Fruit fly (Drosophila melanogaster) whole organism, embryonic: ENCODE measurements around the gene rngo.

ENCODE experiments used
- CG17385 ChIP-seq: fragments of 200-800 bp; sonication (Bioruptor generic); optimal IDR thresholded peaks from 3 replicates; lab custom pipeline; 2018; ENCODE audit warnings: missing biosample characterization, mild to moderate bottlenecking, missing genetic modification characterization
- CG32772 ChIP-seq: fragments of 200-800 bp; sonication (Bioruptor generic); IDR thresholded peaks from 2 replicates; pipeline ENCODE4 v1.3.6; 2022; ENCODE audit warnings: missing biosample characterization, missing genetic modification characterization
- CG3281 ChIP-seq: fragments of 200-800 bp; sonication (Bioruptor generic); optimal IDR thresholded peaks from 3 replicates; lab custom pipeline; 2017; ENCODE audit warnings: missing biosample characterization, mild to moderate bottlenecking, missing genetic modification characterization
- CG4820 ChIP-seq: fragments of 200-800 bp; sonication (Bioruptor generic); optimal IDR thresholded peaks from 3 replicates; lab custom pipeline; 2016; ENCODE audit warnings: missing biosample characterization, missing genetic modification characterization
- CG8944 ChIP-seq: fragments of 200-800 bp; sonication (Bioruptor generic); optimal IDR thresholded peaks from 3 replicates; lab custom pipeline; 2016; ENCODE audit warnings: missing biosample characterization, missing genetic modification characterization
- D ChIP-seq, 2 experiments: fragments of 200-800 bp in 1 of 2; fragments of >200 bp in 1 of 2; sonication (Bioruptor generic) in 1 of 2; optimal IDR thresholded peaks; 2 replicates in 1 of 2; 3 replicates in 1 of 2; lab custom pipeline; 2017; ENCODE audit warnings: mild to moderate bottlenecking in 1 of 2, missing biosample characterization in 1 of 2, missing genetic modification characterization in 1 of 2, missing genetic modification reagents in 1 of 2
- H2.0 ChIP-seq: fragments of 200-800 bp; sonication (Bioruptor generic); IDR thresholded peaks from 2 replicates; pipeline ENCODE4 v1.3.6; 2022; ENCODE audit warnings: missing biosample characterization, missing genetic modification characterization
- Hey ChIP-seq: fragments of 200-800 bp; sonication (Bioruptor generic); optimal IDR thresholded peaks from 3 replicates; lab custom pipeline; 2018; ENCODE audit warnings: missing biosample characterization, mild to moderate bottlenecking, missing genetic modification characterization
- ac ChIP-seq: fragments of 200-800 bp; sonication (Bioruptor generic); optimal IDR thresholded peaks from 3 replicates; lab custom pipeline; 2017; ENCODE audit warnings: missing biosample characterization, mild to moderate bottlenecking, missing genetic modification characterization
- chm ChIP-seq: fragments of 200-800 bp; sonication (Bioruptor generic); IDR thresholded peaks from 2 replicates; pipeline ENCODE4 v1.3.6; 2022; ENCODE audit warnings: missing biosample characterization, missing genetic modification characterization
- danr ChIP-seq: fragments of 200-800 bp; sonication (Bioruptor generic); IDR thresholded peaks from 2 replicates; pipeline ENCODE4 v1.3.6; 2022; ENCODE audit warnings: missing biosample characterization, missing genetic modification characterization
- dimm ChIP-seq: fragments of 200-800 bp; sonication (Bioruptor generic); IDR thresholded peaks from 2 replicates; pipeline ENCODE4 v1.3.6; 2022; ENCODE audit warnings: missing biosample characterization, missing genetic modification characterization
- exex ChIP-seq: fragments of 200-800 bp; sonication (Bioruptor generic); optimal IDR thresholded peaks from 4 replicates; lab custom pipeline; 2018; ENCODE audit warnings: missing biosample characterization, mild to moderate bottlenecking, missing genetic modification characterization, moderate library complexity
- sob ChIP-seq: fragments of 200-800 bp; sonication (Bioruptor generic); IDR thresholded peaks from 2 replicates; pipeline ENCODE4 v1.3.6; 2022; ENCODE audit warnings: missing biosample characterization, missing genetic modification characterization

dm6 chrX:16420048-16420447 is 21.2 kb upstream of the rngo start:
- TF ChIP-seq ac (GFP tag; lab: Kevin White, UChicago) (no peak), dimm (GFP tag; lab: Robert Waterston, UW) (no peak), CG8944 (GFP tag; lab: Kevin White, UChicago) (no peak), sob (GFP tag; lab: Robert Waterston, UW) (no peak), Hey (no peak), CG3281 (peak; percentile 12), chm (no peak), D (optimal IDR thresholded peaks at IDR 0.05; lab: Kevin White, UChicago) (no peak), D (GFP tag; optimal IDR thresholded peaks at IDR 0.05; lab: Kevin White, UChicago) (no peak), CG32772 (GFP tag; lab: Robert Waterston, UW) (no peak), danr (no peak), H2.0 (GFP tag; lab: Robert Waterston, UW) (no peak), exex (tag; lab: Kevin White, UChicago) (no peak), CG17385 (no peak), CG4820 (GFP tag; lab: Kevin White, UChicago) (no peak)
